Fruit fly (Drosophila melanogaster) whole organism, prepupa: ENCODE measurements around the gene amn.

ENCODE experiments used
- CG10631 ChIP-seq: fragments of 200-800 bp; sonication (Bioruptor generic); optimal IDR thresholded peaks from 2 replicates; lab custom pipeline; 2016; ENCODE audit warnings: missing biosample characterization, missing genetic modification characterization
- CG10669 ChIP-seq: fragments of 200-800 bp; sonication (Bioruptor generic); optimal IDR thresholded peaks from 3 replicates; lab custom pipeline; 2018; ENCODE audit warnings: missing biosample characterization, mild to moderate bottlenecking, missing genetic modification characterization, moderate library complexity
- CG11294 ChIP-seq: fragments of 200-800 bp; sonication (Bioruptor generic); IDR thresholded peaks from 2 replicates; pipeline ENCODE4 v1.3.6; 2022; ENCODE audit warnings: missing biosample characterization, missing genetic modification characterization
- CG11762 ChIP-seq: fragments of 200-800 bp; sonication (Bioruptor generic); optimal IDR thresholded peaks from 3 replicates; lab custom pipeline; 2016; ENCODE audit warnings: missing biosample characterization, missing genetic modification characterization; ENCODE audit not compliant: insufficient read depth
- CG11902 ChIP-seq: fragments of 200-800 bp; sonication (Bioruptor generic); optimal IDR thresholded peaks from 3 replicates; lab custom pipeline; 2016; ENCODE audit warnings: missing biosample characterization, missing genetic modification characterization
- CG15336 ChIP-seq: fragments of 200-800 bp; sonication (Bioruptor generic); IDR thresholded peaks from 2 replicates; pipeline ENCODE4 v1.3.6; 2022; ENCODE audit warnings: missing biosample characterization, missing genetic modification characterization
- CG1621 ChIP-seq: fragments of 200-800 bp; sonication (Bioruptor generic); optimal IDR thresholded peaks from 3 replicates; lab custom pipeline; 2018; ENCODE audit warnings: missing biosample characterization, mild to moderate bottlenecking, missing genetic modification characterization
- CG3032 ChIP-seq: fragments of 200-800 bp; optimal IDR thresholded peaks from 2 replicates; lab custom pipeline; 2019; ENCODE audit warnings: missing biosample characterization, mild to moderate bottlenecking, missing genetic modification characterization, moderate library complexity
- CG31627 ChIP-seq: fragments of 200-800 bp; sonication (Bioruptor generic); optimal IDR thresholded peaks from 3 replicates; lab custom pipeline; 2016; ENCODE audit warnings: missing biosample characterization, missing genetic modification characterization
- CG4318 ChIP-seq: fragments of 200-800 bp; sonication (Bioruptor generic); optimal IDR thresholded peaks from 3 replicates; lab custom pipeline; 2017; ENCODE audit warnings: missing biosample characterization, mild to moderate bottlenecking, missing genetic modification characterization
- CG6163 ChIP-seq: fragments of 200-800 bp; sonication (Bioruptor generic); IDR thresholded peaks from 3 replicates; pipeline ENCODE4 v1.3.6; 2022; ENCODE audit warnings: missing biosample characterization, missing genetic modification characterization
- CG6276 ChIP-seq: fragments of 200-800 bp; sonication (Bioruptor generic); optimal IDR thresholded peaks from 2 replicates; lab custom pipeline; 2017; ENCODE audit warnings: missing biosample characterization, mild to moderate bottlenecking, missing genetic modification characterization
- CG6792 ChIP-seq: fragments of 200-800 bp; sonication (Bioruptor generic); optimal IDR thresholded peaks from 3 replicates; lab custom pipeline; 2016; ENCODE audit warnings: missing biosample characterization, missing genetic modification characterization
- CG6808 ChIP-seq: fragments of 200-800 bp; sonication (Bioruptor generic); optimal IDR thresholded peaks from 3 replicates; lab custom pipeline; 2017; ENCODE audit warnings: missing biosample characterization, missing genetic modification characterization, mild to moderate bottlenecking, moderate library complexity, missing genetic modification reagents
- CG6854 ChIP-seq: fragments of 200-800 bp; sonication (Bioruptor generic); optimal IDR thresholded peaks from 2 replicates; lab custom pipeline; 2017; ENCODE audit warnings: missing biosample characterization, mild to moderate bottlenecking, missing genetic modification characterization
- CG7368 ChIP-seq: fragments of 200-800 bp; sonication (Bioruptor generic); optimal IDR thresholded peaks from 3 replicates; lab custom pipeline; 2016; ENCODE audit warnings: missing biosample characterization, missing genetic modification characterization
- CG8119 ChIP-seq: fragments of 200-800 bp; sonication (Bioruptor generic); IDR thresholded peaks from 3 replicates; pipeline ENCODE4 v1.3.6; 2022; ENCODE audit warnings: missing biosample characterization, missing genetic modification characterization
- CG8319 ChIP-seq: fragments of 200-800 bp; sonication (Bioruptor generic); optimal IDR thresholded peaks from 3 replicates; lab custom pipeline; 2016; ENCODE audit warnings: missing biosample characterization, missing genetic modification characterization
- CG8632 ChIP-seq: fragments of 200-800 bp; sonication (Bioruptor generic); optimal IDR thresholded peaks from 3 replicates; lab custom pipeline; 2016; ENCODE audit warnings: missing biosample characterization, missing genetic modification characterization
- CG9139 ChIP-seq: fragments of 200-800 bp; sonication (Bioruptor generic); optimal IDR thresholded peaks from 3 replicates; lab custom pipeline; 2017; ENCODE audit warnings: missing biosample characterization, mild to moderate bottlenecking, missing genetic modification characterization
- Eip75B ChIP-seq: fragments of 200-800 bp; sonication (Bioruptor generic); optimal IDR thresholded peaks from 3 replicates; lab custom pipeline; 2016; ENCODE audit warnings: missing biosample characterization, missing genetic modification characterization
- Eip78C ChIP-seq: fragments of 200-800 bp; sonication (Bioruptor generic); peaks from one replicate; lab custom pipeline; 2016; ENCODE audit warnings: missing biosample characterization, missing genetic modification characterization
- Ets96B ChIP-seq: fragments of 200-800 bp; optimal IDR thresholded peaks from 2 replicates; lab custom pipeline; 2019; ENCODE audit warnings: missing biosample characterization, mild to moderate bottlenecking, missing genetic modification characterization, moderate library complexity
- Hr38 ChIP-seq: sonication (Bioruptor generic); optimal IDR thresholded peaks from 2 replicates; lab custom pipeline; 2016; ENCODE audit warnings: missing biosample characterization, missing genetic modification characterization
- Hr39 ChIP-seq: fragments of 200-800 bp; sonication (Bioruptor generic); optimal IDR thresholded peaks from 2 replicates; lab custom pipeline; 2016; ENCODE audit warnings: missing biosample characterization, missing genetic modification characterization
- Hr4 ChIP-seq: fragments of 200-800 bp; sonication (Bioruptor generic); optimal IDR thresholded peaks from 3 replicates; lab custom pipeline; 2016; ENCODE audit warnings: missing biosample characterization, missing genetic modification characterization
- Lpt ChIP-seq: fragments of 200-800 bp; sonication (Bioruptor generic); optimal IDR thresholded peaks from 3 replicates; lab custom pipeline; 2016; ENCODE audit warnings: missing biosample characterization, missing genetic modification characterization
- Met ChIP-seq: fragments of 200-800 bp; sonication (Bioruptor generic); optimal IDR thresholded peaks from 3 replicates; lab custom pipeline; 2016; ENCODE audit warnings: missing biosample characterization, missing genetic modification characterization
- Sox102F ChIP-seq: fragments of 200-800 bp; sonication (Bioruptor generic); optimal IDR thresholded peaks from 2 replicates; lab custom pipeline; 2016; ENCODE audit warnings: missing biosample characterization, mild to moderate bottlenecking, missing genetic modification characterization
- Sox14 ChIP-seq: fragments of 200-800 bp; sonication (Bioruptor generic); optimal IDR thresholded peaks from 3 replicates; lab custom pipeline; 2016; ENCODE audit warnings: missing biosample characterization, missing genetic modification characterization
- Sox15 ChIP-seq: fragments of 200-800 bp; sonication (Bioruptor generic); optimal IDR thresholded peaks from 3 replicates; lab custom pipeline; 2016; ENCODE audit warnings: missing biosample characterization, missing genetic modification characterization
- acj6 ChIP-seq: fragments of 200-800 bp; sonication (Bioruptor generic); optimal IDR thresholded peaks from 3 replicates; lab custom pipeline; 2016; ENCODE audit warnings: missing biosample characterization, missing genetic modification characterization
- cyc ChIP-seq: fragments of 200-800 bp; sonication (Bioruptor generic); optimal IDR thresholded peaks from 3 replicates; lab custom pipeline; 2016; ENCODE audit warnings: missing biosample characterization, missing genetic modification characterization
- dac ChIP-seq: fragments of 200-800 bp; sonication (Bioruptor generic); optimal IDR thresholded peaks from 2 replicates; lab custom pipeline; 2017; ENCODE audit warnings: missing biosample characterization, mild to moderate bottlenecking, missing genetic modification characterization
- dsx ChIP-seq: fragments of 200-800 bp; optimal IDR thresholded peaks from 3 replicates; lab custom pipeline; 2019; ENCODE audit warnings: missing biosample characterization, mild to moderate bottlenecking, missing genetic modification characterization, moderate library complexity; ENCODE audit not compliant: poor library complexity, severe bottlenecking
- eg ChIP-seq: fragments of 200-800 bp; sonication (Bioruptor generic); IDR thresholded peaks from 3 replicates; pipeline ENCODE4 v1.3.6; 2022; ENCODE audit warnings: missing biosample characterization, missing genetic modification characterization
- fd85E ChIP-seq: fragments of 200-800 bp; sonication (Bioruptor generic); optimal IDR thresholded peaks from 3 replicates; lab custom pipeline; 2016; ENCODE audit warnings: missing biosample characterization, missing genetic modification characterization
- fkh ChIP-seq: fragments of 200-800 bp; sonication (Bioruptor generic); optimal IDR thresholded peaks from 3 replicates; lab custom pipeline; 2017; ENCODE audit warnings: missing biosample characterization, mild to moderate bottlenecking, missing genetic modification characterization, moderate library complexity
- lz ChIP-seq: fragments of 200-800 bp; sonication (Bioruptor generic); optimal IDR thresholded peaks from 3 replicates; lab custom pipeline; 2016; ENCODE audit warnings: missing biosample characterization, missing genetic modification characterization
- net ChIP-seq: fragments of 200-800 bp; sonication (Bioruptor generic); optimal IDR thresholded peaks from 3 replicates; lab custom pipeline; 2016; ENCODE audit warnings: missing biosample characterization, missing genetic modification characterization
- pdm3 ChIP-seq: fragments of 200-800 bp; sonication (Bioruptor generic); optimal IDR thresholded peaks from 3 replicates; lab custom pipeline; 2016; ENCODE audit warnings: missing biosample characterization, missing genetic modification characterization
- salr ChIP-seq, 2 experiments: fragments of 200-800 bp; sonication (Bioruptor generic); optimal IDR thresholded peaks; 3 replicates each; lab custom pipeline; 2016 to 2018; ENCODE audit warnings: missing biosample characterization in 2 of 2, missing genetic modification characterization in 2 of 2, mild to moderate bottlenecking in 1 of 2
- spab ChIP-seq: fragments of 200-800 bp; sonication (Bioruptor generic); optimal IDR thresholded peaks from 2 replicates; lab custom pipeline; 2017; ENCODE audit warnings: missing biosample characterization, mild to moderate bottlenecking, missing genetic modification characterization, missing genetic modification reagents
- ss ChIP-seq, 2 experiments: fragments of 200-800 bp; sonication (Bioruptor generic); optimal IDR thresholded peaks; 2 replicates in 1 of 2; 3 replicates in 1 of 2; lab custom pipeline; 2017 to 2018; ENCODE audit warnings: mild to moderate bottlenecking in 2 of 2, missing biosample characterization in 2 of 2, missing genetic modification characterization in 2 of 2, moderate library complexity in 1 of 2
- svp ChIP-seq: fragments of 200-800 bp; sonication (Bioruptor generic); peaks from one replicate; lab custom pipeline; 2016; ENCODE audit warnings: missing biosample characterization, missing genetic modification characterization
- topi ChIP-seq: fragments of 200-800 bp; sonication (Bioruptor generic); optimal IDR thresholded peaks from 3 replicates; lab custom pipeline; 2016; ENCODE audit warnings: missing biosample characterization, missing genetic modification characterization
- vri ChIP-seq: fragments of 200-800 bp; sonication (Bioruptor generic); optimal IDR thresholded peaks from 3 replicates; lab custom pipeline; 2016; ENCODE audit warnings: missing biosample characterization, mild to moderate bottlenecking, missing genetic modification characterization

The amn gene

DNA sequence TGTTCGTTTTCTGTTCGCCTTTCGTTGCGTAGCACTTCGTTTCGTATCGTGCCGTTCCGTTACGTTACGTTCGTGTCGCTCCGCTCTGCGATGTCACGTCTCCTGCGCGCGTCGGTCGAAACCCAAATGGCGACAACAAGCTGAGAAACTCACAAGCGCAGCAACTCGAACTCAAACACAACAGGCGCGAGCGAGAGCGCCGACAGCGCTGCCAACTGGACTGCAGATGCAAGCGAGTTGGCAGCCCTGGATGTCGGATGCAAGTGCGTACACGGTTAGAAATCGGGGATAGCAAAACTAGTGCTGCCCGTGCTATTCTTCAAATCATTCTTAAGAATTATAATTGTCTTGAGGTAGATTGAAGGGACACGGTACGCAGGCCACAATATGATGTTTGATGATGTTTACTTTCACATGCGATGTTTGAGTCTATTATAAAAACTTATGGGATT, 41.5 kb downstream of the amn start (continued):
- TF ChIP-seq Sox14 (peak; percentile 71), CG15336 (GFP tag; lab: Robert Waterston, UW) (peak; percentile 72), CG11902 (GFP tag; lab: Kevin White, UChicago) (peak; percentile 57), Hr38 (peak; percentile 22), fkh (GFP tag; lab: Kevin White, UChicago) (peak; percentile 32), ss (GFP tag; optimal IDR thresholded peaks at IDR 0.05; lab: Kevin White, UChicago) (peak; percentile 50 to 55), CG8319 (GFP tag; lab: Kevin White, UChicago) (peak; percentile 59), CG6163 (peak; percentile 79), Hr4 (GFP tag; lab: Kevin White, UChicago) (peak; percentile 73), dsx (peak; percentile 15), Met (GFP tag; lab: Kevin White, UChicago) (peak; percentile 63), fd85E (GFP tag; lab: Kevin White, UChicago) (no peak), net (GFP tag; lab: Kevin White, UChicago) (peak; percentile 72), CG6276 (GFP tag; lab: Kevin White, UChicago) (peak; percentile 55)

DNA sequence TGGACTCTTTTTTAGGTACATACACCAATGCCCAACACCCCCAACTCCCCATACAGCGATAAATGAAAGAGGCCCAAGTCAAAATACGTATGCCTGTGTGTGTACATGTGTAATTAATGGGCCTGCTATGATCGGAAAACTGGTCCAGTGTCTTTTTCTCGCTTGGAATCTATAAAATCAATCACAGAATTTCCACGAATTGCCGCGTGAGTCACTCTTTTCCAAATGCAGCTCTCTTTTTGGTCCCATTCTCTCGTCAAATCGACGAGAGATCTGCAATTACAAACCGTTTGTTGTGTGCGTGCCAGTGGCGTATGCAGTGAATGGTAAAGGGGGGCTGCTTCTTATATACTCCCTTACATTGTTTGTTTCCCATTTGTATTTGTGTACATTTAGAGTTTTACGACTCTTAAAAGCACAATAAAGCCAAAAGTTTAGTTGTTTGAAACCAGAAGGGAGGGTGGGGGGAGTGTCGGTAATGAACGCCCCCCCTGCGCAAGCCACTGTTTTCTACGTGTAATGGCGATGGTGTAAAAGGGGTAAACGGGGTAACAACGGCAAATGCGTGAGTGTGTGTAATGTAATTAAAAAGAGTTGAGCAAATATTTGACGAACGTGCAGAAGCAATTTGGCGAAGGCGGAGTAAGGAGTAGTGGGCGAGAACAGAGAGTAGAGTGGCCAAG, 43.0 kb downstream of the amn start:
- peak; percentile 97 for TF ChIP-seq svp (GFP tag; lab: Kevin White, UChicago)
- TF ChIP-seq CG10631 (GFP tag; lab: Kevin White, UChicago), result peak; percentile 94
- peak; percentile 94 for TF ChIP-seq Eip75B (GFP tag; lab: Kevin White, UChicago)
- peak; percentile 91 for TF ChIP-seq CG10669 (GFP tag; lab: Kevin White, UChicago)
- TF ChIP-seq Sox14, result peak; percentile 96
- peak; percentile 90 to 92 for TF ChIP-seq salr (GFP tag; optimal IDR thresholded peaks at IDR 0.05; lab: Kevin White, UChicago)
- TF ChIP-seq CG8119, result peak; percentile 92
- TF ChIP-seq fd85E (GFP tag; lab: Kevin White, UChicago), result peak; percentile 79
- peak; percentile 96 for TF ChIP-seq lz (GFP tag; lab: Kevin White, UChicago)
- TF ChIP-seq CG8632 (GFP tag; lab: Kevin White, UChicago), result peak; percentile 91
- peak; percentile 92 for TF ChIP-seq Ets96B (tag; lab: Kevin White, UChicago)
- peak; percentile 90 for TF ChIP-seq CG6808
- peak; percentile 96 for TF ChIP-seq CG3032 (tag; lab: Kevin White, UChicago)
- peak; percentile 94 for TF ChIP-seq Sox15 (GFP tag; lab: Kevin White, UChicago)
- peak; percentile 94 for TF ChIP-seq Sox102F
- peak; percentile 95 for TF ChIP-seq topi (GFP tag; lab: Kevin White, UChicago)
- TF ChIP-seq pdm3 (GFP tag; lab: Kevin White, UChicago), result peak; percentile 97
- TF ChIP-seq CG11902 (GFP tag; lab: Kevin White, UChicago), result peak; percentile 95
- peak; percentile 94 for TF ChIP-seq CG7368 (GFP tag; lab: Kevin White, UChicago)
- TF ChIP-seq spab (GFP tag; lab: Kevin White, UChicago), result peak; percentile 88
- TF ChIP-seq Met (GFP tag; lab: Kevin White, UChicago), result peak; percentile 96
- peak; percentile 86 for TF ChIP-seq CG11762
- peak; percentile 89 to 91 for TF ChIP-seq ss (GFP tag; optimal IDR thresholded peaks at IDR 0.05; lab: Kevin White, UChicago)
- peak; percentile 85 for TF ChIP-seq CG9139 (GFP tag; lab: Kevin White, UChicago)
- peak; percentile 93 for TF ChIP-seq CG11294
- peak; percentile 68 for TF ChIP-seq vri (GFP tag; lab: Kevin White, UChicago)
- peak; percentile 95 for TF ChIP-seq CG6854 (GFP tag; lab: Kevin White, UChicago)
- TF ChIP-seq dac (GFP tag; lab: Kevin White, UChicago), result peak; percentile 96
- peak; percentile 95 for TF ChIP-seq acj6 (GFP tag; lab: Kevin White, UChicago)
- TF ChIP-seq Hr39 (GFP tag; lab: Kevin White, UChicago), result peak; percentile 98
- peak; percentile 98 for TF ChIP-seq Eip78C (GFP tag; lab: Kevin White, UChicago)
- TF ChIP-seq CG4318 (GFP tag; lab: Kevin White, UChicago), result peak; percentile 94
- TF ChIP-seq Lpt (GFP tag; lab: Kevin White, UChicago), result peak; percentile 92
- TF ChIP-seq cyc (GFP tag; lab: Kevin White, UChicago), result peak; percentile 96
- peak; percentile 90 for TF ChIP-seq CG8319 (GFP tag; lab: Kevin White, UChicago)
- TF ChIP-seq eg (GFP tag; lab: Robert Waterston, UW), result peak; percentile 97
- peak; percentile 96 for TF ChIP-seq Hr4 (GFP tag; lab: Kevin White, UChicago)
- TF ChIP-seq CG6163, result peak; percentile 97
- TF ChIP-seq net (GFP tag; lab: Kevin White, UChicago), result peak; percentile 94
- peak; percentile 92 for TF ChIP-seq CG1621 (tag; lab: Kevin White, UChicago)
- TF ChIP-seq CG6792 (GFP tag; lab: Kevin White, UChicago), result peak; percentile 95
- peak; percentile 96 for TF ChIP-seq CG31627 (GFP tag; lab: Kevin White, UChicago)
- peak; percentile 88 for TF ChIP-seq Hr38
